Fruit fly (Drosophila melanogaster) Kc167 (cell line): ENCODE data around the gene CG2924.

ENCODE experiments used
- Sin3A ChIP-seq: fragments of >200 bp; optimal IDR thresholded peaks from 2 replicates; lab custom pipeline; 2018; ENCODE audit warnings: missing external identifiers
- h ChIP-seq: fragments of >200 bp; optimal IDR thresholded peaks from 3 replicates; lab custom pipeline; 2018; ENCODE audit warnings: missing external identifiers
- psq ChIP-seq: fragments of >200 bp; optimal IDR thresholded peaks from 2 replicates; lab custom pipeline; 2017; ENCODE audit warnings: missing external identifiers
- ttk ChIP-seq: sonication (Bioruptor generic); optimal IDR thresholded peaks from 2 replicates; lab custom pipeline; 2017; ENCODE audit warnings: missing external identifiers

DNA sequence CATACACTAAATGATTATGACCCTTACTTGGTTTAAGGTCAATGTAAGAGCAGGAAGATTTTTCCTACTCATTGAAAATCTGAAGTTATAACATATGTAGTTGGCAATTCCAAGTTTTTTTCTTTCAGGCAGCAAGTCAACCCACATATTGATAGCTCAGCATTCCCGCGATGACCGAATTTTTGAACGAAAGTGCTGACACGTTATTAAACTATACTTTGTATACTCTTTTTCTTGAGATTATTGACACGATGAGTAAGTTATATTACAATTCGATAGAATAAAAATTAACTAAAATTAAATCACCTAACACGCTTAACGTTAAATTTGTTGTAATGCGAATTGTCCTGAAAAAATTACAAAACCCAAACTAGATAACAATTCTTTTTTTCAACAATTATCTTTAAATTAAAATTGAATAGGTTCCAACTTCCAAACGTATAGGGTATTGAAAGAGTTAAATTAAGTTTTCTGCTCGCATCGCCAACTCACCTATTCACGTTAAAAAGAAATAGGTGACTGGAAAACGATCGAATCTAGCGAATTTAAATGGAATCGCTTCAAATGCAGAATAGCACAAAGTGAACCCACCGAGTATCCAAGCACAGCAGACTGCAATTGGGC, 4.8 kb upstream of the CG2924 start, which contains the start of gene Vml:
- no peak for TF ChIP-seq h (lab: Kevin White, UChicago)
- TF ChIP-seq psq = no peak
- no peak for TF ChIP-seq Sin3A (lab: Kevin White, UChicago)
- TF ChIP-seq ttk (lab: Kevin White, UChicago) = no peak
